Fruit fly (Drosophila melanogaster): ENCODE measurements around the gene Tango4.

Tango4 gene

DNA sequence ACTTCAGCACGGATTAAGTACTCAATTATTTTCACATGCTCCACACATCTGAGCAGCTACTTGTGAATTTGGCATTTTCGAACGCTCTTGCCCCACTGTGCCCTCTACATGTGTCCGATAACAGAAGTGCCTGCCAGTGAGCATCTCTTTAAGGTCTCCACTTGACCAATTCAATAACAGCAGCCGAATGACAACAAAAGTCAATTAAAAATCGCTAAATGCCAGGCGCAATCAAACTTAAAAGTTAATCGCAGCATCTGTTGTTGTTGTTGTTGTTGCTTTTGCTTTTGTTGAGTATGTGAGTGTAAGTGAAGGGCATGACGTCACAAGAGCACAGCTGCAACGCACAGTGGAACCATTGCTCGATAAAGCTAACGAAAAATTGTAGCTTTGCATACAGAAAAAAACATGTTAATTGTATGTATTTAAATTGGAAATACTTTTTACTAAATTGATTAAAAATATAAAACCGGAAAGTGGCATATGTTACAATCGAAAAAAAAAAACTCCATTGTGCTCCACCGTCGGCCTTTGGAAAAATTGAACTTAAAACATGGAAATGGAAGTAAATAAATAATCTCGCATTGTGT, 6.0 kb upstream of the Tango4 start:
- TF ChIP-seq CG8290 (GFP tag; optimal IDR thresholded peaks at IDR 0.05), result no peak
- peak in 1 of 2 experiments; percentile 29 for TF ChIP-seq CG8290 (tag; optimal IDR thresholded peaks at IDR 0.05)
- no peak for TF ChIP-seq CG10959 (GFP tag; IDR thresholded peaks at IDR 0.05)
- TF ChIP-seq pnt (GFP tag; optimal IDR thresholded peaks at IDR 0.05), result no peak
- TF ChIP-seq ash1 (GFP tag; optimal IDR thresholded peaks at IDR 0.05), result no peak
- no peak for TF ChIP-seq scrt (GFP tag; optimal IDR thresholded peaks at IDR 0.05)
- no peak for TF ChIP-seq sna (GFP tag; IDR thresholded peaks at IDR 0.05; ENCODE audit: partially characterized antibody)
- no peak for TF ChIP-seq grn (GFP tag; optimal IDR thresholded peaks at IDR 0.05)
- TF ChIP-seq Rfx (GFP tag; IDR thresholded peaks at IDR 0.05), result peak; percentile 23
- no peak for TF ChIP-seq D (optimal IDR thresholded peaks at IDR 0.05)
- no peak for TF ChIP-seq D (GFP tag; optimal IDR thresholded peaks at IDR 0.05)
- peak; percentile 23 for TF ChIP-seq crc (GFP tag; optimal IDR thresholded peaks at IDR 0.05)
- TF ChIP-seq CG15514 (GFP tag; optimal IDR thresholded peaks at IDR 0.05), result no peak
- TF ChIP-seq CG2875 (GFP tag; optimal IDR thresholded peaks at IDR 0.05), result no peak
- no peak for TF ChIP-seq tna (GFP tag; IDR thresholded peaks at IDR 0.05; ENCODE audit: partially characterized antibody)
- TF ChIP-seq CG11247 (GFP tag; IDR thresholded peaks at IDR 0.05), result 0 out of 2 replicates have a peak, but pooled peaks have one; percentile 20
- no peak for TF ChIP-seq danr (GFP tag; IDR thresholded peaks at IDR 0.05)
- peak; percentile 7 for TF ChIP-seq zfh2 (GFP tag; optimal IDR thresholded peaks at IDR 0.05)
- no peak for TF ChIP-seq trem (tag; optimal IDR thresholded peaks at IDR 0.05)
- TF ChIP-seq CG17829 (tag; optimal IDR thresholded peaks at IDR 0.05), result peak; percentile 12
- TF ChIP-seq CG5180 (GFP tag; optimal IDR thresholded peaks at IDR 0.05), result no peak
- TF ChIP-seq Ada2b (GFP tag; IDR thresholded peaks at IDR 0.05), result peak; percentile 65
- no peak for TF ChIP-seq HLHmδ (GFP tag; optimal IDR thresholded peaks at IDR 0.05)
- TF ChIP-seq ERR (GFP tag; optimal IDR thresholded peaks at IDR 0.05), result peak; percentile 9
- 0 out of 3 replicates have a peak, but pooled peaks have one; percentile 9 for TF ChIP-seq CG14050 (GFP tag; IDR thresholded peaks at IDR 0.05)
- TF ChIP-seq Nf-YC (tag; optimal IDR thresholded peaks at IDR 0.05), result no peak
- no peak for TF ChIP-seq CG7745 (tag; optimal IDR thresholded peaks at IDR 0.05)
- TF ChIP-seq CG11456 (GFP tag; IDR thresholded peaks at IDR 0.05), result 0 out of 3 replicates have a peak, but pooled peaks have one; percentile 8
- TF ChIP-seq CG2199 (GFP tag; IDR thresholded peaks at IDR 0.05), result no peak
- TF ChIP-seq CG10543 (GFP tag; optimal IDR thresholded peaks at IDR 0.05), result peak; percentile 5
- peak; percentile 30 for TF ChIP-seq H2.0 (GFP tag; IDR thresholded peaks at IDR 0.05)
- no peak for TF ChIP-seq ab (GFP tag; optimal IDR thresholded peaks at IDR 0.05)
- TF ChIP-seq phol (tag; optimal IDR thresholded peaks at IDR 0.05), result peak; percentile 32
- TF ChIP-seq bbx (GFP tag; IDR thresholded peaks at IDR 0.05; ENCODE audit: partially characterized antibody), result 0 out of 2 replicates have a peak, but pooled peaks have one; percentile 7
- peak; percentile 59 for TF ChIP-seq CG14441 (GFP tag; IDR thresholded peaks at IDR 0.05)
- TF ChIP-seq D19A (tag; optimal IDR thresholded peaks at IDR 0.05), result peak; percentile 10
- peak; percentile 40; the same call in 1 of the 3 replicates for TF ChIP-seq ase (GFP tag; IDR thresholded peaks at IDR 0.05)
- TF ChIP-seq cg (GFP tag; optimal IDR thresholded peaks at IDR 0.05), result peak; percentile 42
- TF ChIP-seq bab2 (GFP tag; optimal IDR thresholded peaks at IDR 0.05), result no peak
- no peak for TF ChIP-seq CG11398 (GFP tag; optimal IDR thresholded peaks at IDR 0.05)
- TF ChIP-seq CG4820 (GFP tag; optimal IDR thresholded peaks at IDR 0.05), result no peak
- no peak for TF ChIP-seq MBD-R2 (GFP tag; IDR thresholded peaks at IDR 0.05)
- no peak for TF ChIP-seq CG8089 (GFP tag; optimal IDR thresholded peaks at IDR 0.05)
- TF ChIP-seq B-H1 (GFP tag; IDR thresholded peaks at IDR 0.05), result peak; percentile 12; the same call in 1 of the 3 replicates
- TF ChIP-seq salm (tag; optimal IDR thresholded peaks at IDR 0.05), result no peak
- TF ChIP-seq Hr39 (optimal IDR thresholded peaks at IDR 0.05), result no peak
- no peak for TF ChIP-seq CG6765 (GFP tag; optimal IDR thresholded peaks at IDR 0.05)
- no peak for TF ChIP-seq CG12071 (GFP tag; optimal IDR thresholded peaks at IDR 0.05)
- TF ChIP-seq yki (optimal IDR thresholded peaks at IDR 0.05), result no peak
- peak; percentile 15 for TF ChIP-seq CG14710 (tag; optimal IDR thresholded peaks at IDR 0.05)
- peak; percentile 21 for TF ChIP-seq bcd (GFP tag; optimal IDR thresholded peaks at IDR 0.05)
- no peak for TF ChIP-seq CG3847 (GFP tag; IDR thresholded peaks at IDR 0.05)

Measured in whole organism, embryonic.